Fruit fly (Drosophila melanogaster) whole organism, embryonic: Measurements from ENCODE around the gene Or69a.

ENCODE experiments used
- Adf1 ChIP-seq: fragments of 200-800 bp; sonication (Bioruptor generic); IDR thresholded peaks from 2 replicates; pipeline ENCODE4 v1.3.6; 2022; ENCODE audit warnings: missing biosample characterization, missing genetic modification characterization
- Atf-2 ChIP-seq: fragments of 200-800 bp; sonication (Bioruptor generic); optimal IDR thresholded peaks from 2 replicates; lab custom pipeline; 2016; ENCODE audit warnings: missing biosample characterization, missing genetic modification characterization
- BtbVII ChIP-seq: fragments of 200-800 bp; sonication (Bioruptor generic); optimal IDR thresholded peaks from 3 replicates; lab custom pipeline; 2017; ENCODE audit warnings: missing biosample characterization, mild to moderate bottlenecking, missing genetic modification characterization
- CG1024 ChIP-seq: fragments of 200-800 bp; sonication (Bioruptor generic); IDR thresholded peaks from 2 replicates; pipeline ENCODE4 v1.3.6; 2022; ENCODE audit warnings: missing biosample characterization, missing genetic modification characterization
- CG12104 ChIP-seq: fragments of 200-800 bp; sonication (Bioruptor generic); optimal IDR thresholded peaks from 3 replicates; lab custom pipeline; 2016; ENCODE audit warnings: missing biosample characterization, missing genetic modification characterization
- CG1233 ChIP-seq: fragments of 200-800 bp; sonication (Bioruptor generic); optimal IDR thresholded peaks from 4 replicates; lab custom pipeline; 2018; ENCODE audit warnings: missing biosample characterization, mild to moderate bottlenecking, missing genetic modification characterization
- CG14014 ChIP-seq: fragments of 200-800 bp; sonication (Bioruptor generic); IDR thresholded peaks from 2 replicates; pipeline ENCODE4 v1.3.6; 2022; ENCODE audit warnings: missing biosample characterization, missing genetic modification characterization
- CG14667 ChIP-seq: fragments of 200-800 bp; sonication (Bioruptor generic); IDR thresholded peaks from 2 replicates; pipeline ENCODE4 v1.3.6; 2022; ENCODE audit warnings: missing biosample characterization, missing genetic modification characterization
- CG14710 ChIP-seq: fragments of 200-800 bp; sonication (Bioruptor generic); optimal IDR thresholded peaks from 3 replicates; lab custom pipeline; 2019; ENCODE audit warnings: missing biosample characterization, mild to moderate bottlenecking, missing genetic modification characterization, moderate library complexity
- CG14860 ChIP-seq: fragments of 200-800 bp; sonication (Bioruptor generic); IDR thresholded peaks from 3 replicates; pipeline ENCODE4 v1.3.6; 2022; ENCODE audit warnings: missing biosample characterization, missing genetic modification characterization; ENCODE audit not compliant: partially characterized antibody
- CG15073 ChIP-seq: fragments of 200-800 bp; sonication (Bioruptor generic); optimal IDR thresholded peaks from 2 replicates; lab custom pipeline; 2016; ENCODE audit warnings: missing biosample characterization, missing genetic modification characterization
- CG17568 ChIP-seq: fragments of 200-800 bp; sonication (Bioruptor generic); optimal IDR thresholded peaks from 2 replicates; lab custom pipeline; 2018; ENCODE audit warnings: missing biosample characterization, mild to moderate bottlenecking, missing genetic modification characterization, moderate library complexity
- CG2120 ChIP-seq: fragments of 200-800 bp; sonication (Bioruptor generic); optimal IDR thresholded peaks from 3 replicates; lab custom pipeline; 2016; ENCODE audit warnings: missing biosample characterization, missing genetic modification characterization
- CG33213 ChIP-seq: fragments of 200-800 bp; sonication (Bioruptor generic); optimal IDR thresholded peaks from 3 replicates; lab custom pipeline; 2016; ENCODE audit warnings: missing biosample characterization, missing genetic modification characterization
- CG3995 ChIP-seq: fragments of 200-800 bp; sonication (Bioruptor generic); optimal IDR thresholded peaks from 3 replicates; lab custom pipeline; 2016; ENCODE audit warnings: missing biosample characterization, missing genetic modification characterization
- CG5953 ChIP-seq: fragments of 200-800 bp; sonication (Bioruptor generic); IDR thresholded peaks from 2 replicates; pipeline ENCODE4 v1.3.6; 2022; ENCODE audit warnings: missing biosample characterization, missing genetic modification characterization
- CG7928 ChIP-seq: fragments of 200-800 bp; sonication (Bioruptor generic); optimal IDR thresholded peaks from 2 replicates; lab custom pipeline; 2017; ENCODE audit warnings: missing biosample characterization, mild to moderate bottlenecking, missing genetic modification characterization
- Ets65A ChIP-seq: fragments of 200-800 bp; sonication (Bioruptor generic); peaks from one replicate; lab custom pipeline; 2016; ENCODE audit warnings: missing biosample characterization, missing genetic modification characterization
- HLH54F ChIP-seq: fragments of 200-800 bp; sonication (Bioruptor generic); optimal IDR thresholded peaks from 3 replicates; lab custom pipeline; 2016; ENCODE audit warnings: missing biosample characterization, missing genetic modification characterization
- Meics ChIP-seq: fragments of 200-800 bp; sonication (Bioruptor generic); optimal IDR thresholded peaks from 2 replicates; lab custom pipeline; 2017; ENCODE audit warnings: missing biosample characterization, mild to moderate bottlenecking, missing genetic modification characterization
- NFAT ChIP-seq: fragments of 200-800 bp; sonication (Bioruptor generic); IDR thresholded peaks from 2 replicates; pipeline ENCODE4 v1.3.6; 2022; ENCODE audit warnings: missing biosample characterization, missing genetic modification characterization
- Nf-YB ChIP-seq: fragments of 200-800 bp; sonication (Bioruptor generic); optimal IDR thresholded peaks from 3 replicates; lab custom pipeline; 2019; ENCODE audit warnings: missing biosample characterization, mild to moderate bottlenecking, missing genetic modification characterization, moderate library complexity
- Six4 ChIP-seq: fragments of 200-800 bp; sonication (Bioruptor generic); optimal IDR thresholded peaks from 2 replicates; lab custom pipeline; 2016; ENCODE audit warnings: missing biosample characterization, missing genetic modification characterization
- Trl ChIP-seq, 3 experiments: fragments of >200 bp in 2 of 3; fragments of 200-800 bp in 1 of 3; sonication (Bioruptor generic) in 1 of 3; optimal IDR thresholded peaks; 2 replicates in 1 of 3; 3 replicates in 2 of 3; lab custom pipeline; 2016 to 2017; ENCODE audit warnings: missing biosample characterization in 1 of 3, missing genetic modification characterization in 1 of 3
- Xbp1 ChIP-seq: fragments of 200-800 bp; sonication (Bioruptor generic); optimal IDR thresholded peaks from 3 replicates; lab custom pipeline; 2016; ENCODE audit warnings: missing biosample characterization, mild to moderate bottlenecking, missing genetic modification characterization
- ab ChIP-seq: fragments of 200-800 bp; sonication (Bioruptor generic); optimal IDR thresholded peaks from 2 replicates; lab custom pipeline; 2016; ENCODE audit warnings: missing biosample characterization, missing genetic modification characterization
- ara ChIP-seq: fragments of 200-800 bp; sonication (Bioruptor generic); IDR thresholded peaks from 2 replicates; pipeline ENCODE4 v1.3.6; 2022; ENCODE audit warnings: missing biosample characterization, missing genetic modification characterization
- ase ChIP-seq: fragments of 200-800 bp; sonication (Bioruptor generic); IDR thresholded peaks from 3 replicates; pipeline ENCODE4 v1.3.6; 2022; ENCODE audit warnings: missing biosample characterization, missing genetic modification characterization
- bbx ChIP-seq: fragments of 200-800 bp; sonication (Bioruptor generic); IDR thresholded peaks from 2 replicates; pipeline ENCODE4 v1.3.6; 2022; ENCODE audit warnings: missing biosample characterization, missing genetic modification characterization; ENCODE audit not compliant: partially characterized antibody
- btn ChIP-seq: fragments of 200-800 bp; sonication (Bioruptor generic); optimal IDR thresholded peaks from 2 replicates; lab custom pipeline; 2016; ENCODE audit warnings: missing biosample characterization, missing genetic modification characterization
- cato ChIP-seq: fragments of 200-800 bp; sonication (Bioruptor generic); optimal IDR thresholded peaks from 2 replicates; lab custom pipeline; 2016; ENCODE audit warnings: missing biosample characterization, missing genetic modification characterization, borderline replicate concordance
- corto ChIP-seq: fragments of 200-800 bp; sonication (Bioruptor generic); optimal IDR thresholded peaks from 2 replicates; lab custom pipeline; 2016; ENCODE audit warnings: missing biosample characterization, mild to moderate bottlenecking, missing genetic modification characterization, moderate library complexity
- dpn ChIP-seq, 2 experiments: fragments of 200-800 bp; sonication (Bioruptor generic); optimal IDR thresholded peaks; 3 replicates each; lab custom pipeline; 2016; ENCODE audit warnings: missing biosample characterization in 2 of 2, missing genetic modification characterization in 2 of 2
- gcm2 ChIP-seq: fragments of 200-800 bp; sonication (Bioruptor generic); optimal IDR thresholded peaks from 2 replicates; lab custom pipeline; 2016; ENCODE audit warnings: missing biosample characterization, missing genetic modification characterization
- grau ChIP-seq: fragments of 200-800 bp; optimal IDR thresholded peaks from 3 replicates; lab custom pipeline; 2019; ENCODE audit warnings: missing biosample characterization, mild to moderate bottlenecking, missing genetic modification characterization, moderate library complexity
- kah ChIP-seq: fragments of 200-800 bp; sonication (Bioruptor generic); optimal IDR thresholded peaks from 2 replicates; lab custom pipeline; 2018; ENCODE audit warnings: missing biosample characterization, mild to moderate bottlenecking, missing genetic modification characterization
- klu ChIP-seq: fragments of 200-800 bp; sonication (Bioruptor generic); IDR thresholded peaks from 2 replicates; pipeline ENCODE4 v1.3.6; 2022; ENCODE audit warnings: missing biosample characterization, missing genetic modification characterization
- kni ChIP-seq: fragments of 200-800 bp; sonication (Bioruptor generic); optimal IDR thresholded peaks from 3 replicates; lab custom pipeline; 2017; ENCODE audit warnings: mild to moderate bottlenecking, missing biosample characterization, missing genetic modification reagents, missing genetic modification characterization
- lov ChIP-seq, 2 experiments: fragments of 200-800 bp in 1 of 2; fragments of >200 bp in 1 of 2; sonication (Bioruptor generic) in 1 of 2; IDR thresholded peaks in 1 of 2; optimal IDR thresholded peaks in 1 of 2; 2 replicates in 1 of 2; 3 replicates in 1 of 2; pipeline versions ENCODE4 v1.3.6 to Lab custom; 2017 to 2022; ENCODE audit warnings: missing biosample characterization in 1 of 2, missing genetic modification characterization in 1 of 2
- pho ChIP-seq: fragments of 200-800 bp; sonication (Bioruptor generic); optimal IDR thresholded peaks from 2 replicates; lab custom pipeline; 2016; ENCODE audit warnings: missing biosample characterization, missing genetic modification characterization
- rib ChIP-seq: fragments of 200-800 bp; sonication (Bioruptor generic); IDR thresholded peaks from 2 replicates; pipeline ENCODE4 v1.3.6; 2022; ENCODE audit warnings: missing biosample characterization, missing genetic modification characterization
- row ChIP-seq: fragments of 200-800 bp; sonication (Bioruptor generic); IDR thresholded peaks from 3 replicates; pipeline ENCODE4 v1.3.6; 2022; ENCODE audit warnings: missing biosample characterization, missing genetic modification characterization
- seq ChIP-seq: fragments of 200-800 bp; sonication (Bioruptor generic); IDR thresholded peaks from 2 replicates; pipeline ENCODE4 v1.3.6; 2022; ENCODE audit warnings: missing biosample characterization, missing genetic modification characterization
- sisA ChIP-seq: fragments of 200-800 bp; sonication (Bioruptor generic); IDR thresholded peaks from 2 replicates; pipeline ENCODE4 v1.3.6; 2022; ENCODE audit warnings: missing biosample characterization, missing genetic modification characterization
- sob ChIP-seq: fragments of 200-800 bp; sonication (Bioruptor generic); IDR thresholded peaks from 2 replicates; pipeline ENCODE4 v1.3.6; 2022; ENCODE audit warnings: missing biosample characterization, missing genetic modification characterization
- tgo ChIP-seq: fragments of 200-800 bp; sonication (Bioruptor generic); IDR thresholded peaks from 3 replicates; pipeline ENCODE4 v1.3.6; 2022; ENCODE audit warnings: missing biosample characterization, missing genetic modification characterization
- tll ChIP-seq, 2 experiments: fragments of 200-800 bp in 1 of 2; fragments of >200 bp in 1 of 2; sonication (Bioruptor generic) in 1 of 2; optimal IDR thresholded peaks; 2 replicates each; lab custom pipeline; 2017 to 2019; ENCODE audit warnings: missing biosample characterization in 2 of 2, missing genetic modification characterization in 2 of 2, mild to moderate bottlenecking in 1 of 2, moderate library complexity in 1 of 2
- trem ChIP-seq: fragments of 200-800 bp; optimal IDR thresholded peaks from 3 replicates; lab custom pipeline; 2019; ENCODE audit warnings: missing biosample characterization, mild to moderate bottlenecking, missing genetic modification characterization, moderate library complexity
- usp ChIP-seq: fragments of >200 bp; optimal IDR thresholded peaks from 2 replicates; lab custom pipeline; 2017; ENCODE audit warnings: missing biosample characterization, missing genetic modification characterization
- wdn ChIP-seq: fragments of 200-800 bp; sonication (Bioruptor generic); IDR thresholded peaks from 2 replicates; pipeline ENCODE4 v1.3.6; 2022; ENCODE audit warnings: missing biosample characterization, missing genetic modification characterization

Or69a gene

dm6 chr3L:13015195-13015822 is 47.8 kb upstream of the Or69a start, which contains the start of gene MICAL-like:
TSS of gene MICAL-like (minus strand) at chr3L:13015332.
- no peak for TF ChIP-seq ab (GFP tag; lab: Kevin White, UChicago)
- TF ChIP-seq CG33213: peak; percentile 45
- TF ChIP-seq CG12104: no peak
- TF ChIP-seq CG14014 (GFP tag; lab: Robert Waterston, UW): peak; percentile 40; the same call in 1 of the 2 replicates
- TF ChIP-seq btn (GFP tag; lab: Kevin White, UChicago): no peak
- TF ChIP-seq klu (GFP tag; lab: Robert Waterston, UW): no peak
- no peak for TF ChIP-seq Adf1
- TF ChIP-seq tll (GFP tag; optimal IDR thresholded peaks at IDR 0.05; lab: Kevin White, UChicago): peak in 1 of 2 experiments; percentile 1
- peak; percentile 44 for TF ChIP-seq Ets65A (GFP tag; lab: Kevin White, UChicago)
- TF ChIP-seq cato (GFP tag; lab: Kevin White, UChicago): no peak
- TF ChIP-seq CG3995: peak; percentile 89
- peak; percentile 59 for TF ChIP-seq sob (GFP tag; lab: Robert Waterston, UW)
- 0 out of 2 replicates have a peak, but pooled peaks have one; percentile 10 for TF ChIP-seq CG1024 (GFP tag; lab: Robert Waterston, UW)
- TF ChIP-seq dpn (GFP tag; optimal IDR thresholded peaks at IDR 0.05; lab: Kevin White, UChicago): peak in 1 of 2 experiments; percentile 21
- no peak for TF ChIP-seq seq (GFP tag; lab: Robert Waterston, UW)
- TF ChIP-seq usp (GFP tag; lab: Kevin White, UChicago): no peak
- TF ChIP-seq ase (GFP tag; lab: Robert Waterston, UW): peak; percentile 49; the same call in 1 of the 3 replicates
- no peak for TF ChIP-seq pho (GFP tag; lab: Kevin White, UChicago)
- TF ChIP-seq CG14860 (GFP tag; lab: Robert Waterston, UW): peak; percentile 77
- TF ChIP-seq CG14667 (GFP tag; lab: Robert Waterston, UW): no peak
- no peak for TF ChIP-seq Nf-YB
- no peak for TF ChIP-seq Atf-2 (GFP tag; lab: Kevin White, UChicago)
- TF ChIP-seq Meics (GFP tag; lab: Kevin White, UChicago): no peak
- peak; percentile 57; the same call in 1 of the 2 replicates for TF ChIP-seq sisA (GFP tag; lab: Robert Waterston, UW)
- peak; percentile 33 for TF ChIP-seq CG2120 (GFP tag; lab: Kevin White, UChicago)
- TF ChIP-seq kah (GFP tag; lab: Kevin White, UChicago): no peak
- no peak for TF ChIP-seq corto (GFP tag; lab: Kevin White, UChicago)
- TF ChIP-seq BtbVII (GFP tag; lab: Kevin White, UChicago): no peak
- peak; percentile 50; the same call in 1 of the 2 replicates for TF ChIP-seq NFAT (GFP tag; lab: Robert Waterston, UW)
- peak; percentile 72 for TF ChIP-seq bbx (GFP tag; lab: Robert Waterston, UW)
- TF ChIP-seq rib (GFP tag; lab: Robert Waterston, UW): no peak
- no peak for TF ChIP-seq CG7928
- peak; percentile 78 for TF ChIP-seq CG14710 (tag; lab: Kevin White, UChicago)
- TF ChIP-seq gcm2 (GFP tag; lab: Kevin White, UChicago): no peak
- no peak; the same call in 2 of the 3 replicates for TF ChIP-seq tgo (GFP tag; lab: Robert Waterston, UW)
- TF ChIP-seq trem (tag; lab: Kevin White, UChicago): peak; percentile 11
- peak; percentile 2 for TF ChIP-seq CG15073
- no peak for TF ChIP-seq CG5953
- no peak for TF ChIP-seq Trl (optimal IDR thresholded peaks at IDR 0.05; lab: Kevin White, UChicago)
- TF ChIP-seq Trl (GFP tag; optimal IDR thresholded peaks at IDR 0.05; lab: Kevin White, UChicago): no peak
- peak; percentile 29 for TF ChIP-seq HLH54F (GFP tag; lab: Kevin White, UChicago)
- TF ChIP-seq kni (GFP tag; lab: Kevin White, UChicago): no peak
- no peak for TF ChIP-seq Six4 (GFP tag; lab: Kevin White, UChicago)
- no peak for TF ChIP-seq lov (optimal IDR thresholded peaks at IDR 0.05; lab: Kevin White, UChicago)
- no peak for TF ChIP-seq lov (GFP tag; IDR thresholded peaks at IDR 0.05; lab: Robert Waterston, UW)
- TF ChIP-seq ara (GFP tag; lab: Robert Waterston, UW): no peak
- TF ChIP-seq CG17568: no peak
- TF ChIP-seq CG1233 (GFP tag; lab: Kevin White, UChicago): no peak
- no peak for TF ChIP-seq grau (tag; lab: Kevin White, UChicago)
- TF ChIP-seq Xbp1: peak; percentile 21
- TF ChIP-seq row: peak; percentile 85
- no peak for TF ChIP-seq wdn (GFP tag; lab: Robert Waterston, UW)
